Worm (Caenorhabditis elegans): ENCODE results near the gene mix-1.
A peak's percentile ranks its signal among the peaks of the same experiment; 100 is the strongest.

The mix-1 gene

ce11 chrII:10829572-10829971 lies 5.5 kb downstream of the mix-1 start:
- TF ChIP-seq tab-1 (GFP tag; IDR thresholded peaks at IDR 0.05) (no peak), med-1 (GFP tag; optimal IDR thresholded peaks at IDR 0.05; ENCODE audit: insufficient read depth) (no peak), T22C8.4 (GFP tag; IDR thresholded peaks at IDR 0.05) (no peak), ref-1 (GFP tag; conservative IDR thresholded peaks at IDR 0.05) (no peak), klf-2 (GFP tag; conservative IDR thresholded peaks at IDR 0.05) (no peak), flt-1 (GFP tag; IDR thresholded peaks at IDR 0.05) (no peak), ztf-23 (GFP tag; IDR thresholded peaks at IDR 0.05) (no peak), ztf-29 (GFP tag; IDR thresholded peaks at IDR 0.05) (no peak), cog-1 (tag; optimal IDR thresholded peaks at IDR 0.05) (no peak)

ce11 chrII:10834717-10835116 lies 10.7 kb downstream of the mix-1 start:
- TF ChIP-seq ztf-29 (GFP tag; IDR thresholded peaks at IDR 0.05) (no peak), tab-1 (GFP tag; IDR thresholded peaks at IDR 0.05) (no peak), T22C8.4 (GFP tag; IDR thresholded peaks at IDR 0.05) (no peak), med-1 (GFP tag; optimal IDR thresholded peaks at IDR 0.05; ENCODE audit: insufficient read depth) (no peak), flt-1 (GFP tag; IDR thresholded peaks at IDR 0.05) (0 out of 2 replicates have a peak, but pooled peaks have one; percentile 29)

ce11 chrII:10838550-10838949 lies 14.5 kb downstream of the mix-1 start:
- TF ChIP-seq cog-1 (tag; optimal IDR thresholded peaks at IDR 0.05) = no peak
- no peak for TF ChIP-seq flt-1 (GFP tag; IDR thresholded peaks at IDR 0.05)
- TF ChIP-seq med-1 (GFP tag; optimal IDR thresholded peaks at IDR 0.05; ENCODE audit: insufficient read depth) = no peak
- no peak for TF ChIP-seq tab-1 (GFP tag; IDR thresholded peaks at IDR 0.05)

ce11 chrII:10840067-10840466 lies 16.0 kb downstream of the mix-1 start:
- TF ChIP-seq T22C8.4 (GFP tag; IDR thresholded peaks at IDR 0.05) (peak; percentile 93), ztf-23 (GFP tag; IDR thresholded peaks at IDR 0.05) (peak; percentile 92), ztf-29 (GFP tag; IDR thresholded peaks at IDR 0.05) (peak; percentile 87), tab-1 (GFP tag; IDR thresholded peaks at IDR 0.05) (peak; percentile 95), klf-2 (GFP tag; conservative IDR thresholded peaks at IDR 0.05) (peak; percentile 89), med-1 (GFP tag; optimal IDR thresholded peaks at IDR 0.05; ENCODE audit: insufficient read depth) (peak; percentile 69), cog-1 (tag; optimal IDR thresholded peaks at IDR 0.05) (peak; percentile 92), flt-1 (GFP tag; IDR thresholded peaks at IDR 0.05) (peak; percentile 97), ref-1 (GFP tag; conservative IDR thresholded peaks at IDR 0.05) (peak; percentile 98)

ce11 chrII:10843527-10843926 lies 19.5 kb downstream of the mix-1 start, which contains the start of gene M106.8:
Gene M106.8 (minus strand): TSS chrII:10843627.
- TF ChIP-seq tab-1 (GFP tag; IDR thresholded peaks at IDR 0.05) = no peak
- no peak for TF ChIP-seq klf-2 (GFP tag; conservative IDR thresholded peaks at IDR 0.05)
- TF ChIP-seq ref-1 (GFP tag; conservative IDR thresholded peaks at IDR 0.05) = no peak

- TF ChIP-seq ref-1 (GFP tag; conservative IDR thresholded peaks at IDR 0.05) = no peak
- no peak for TF ChIP-seq T22C8.4 (GFP tag; IDR thresholded peaks at IDR 0.05)
- no peak for TF ChIP-seq klf-2 (GFP tag; conservative IDR thresholded peaks at IDR 0.05)
- no peak for TF ChIP-seq cog-1 (tag; optimal IDR thresholded peaks at IDR 0.05)
- TF ChIP-seq ztf-29 (GFP tag; IDR thresholded peaks at IDR 0.05) = no peak
- TF ChIP-seq flt-1 (GFP tag; IDR thresholded peaks at IDR 0.05) = no peak
- TF ChIP-seq med-1 (GFP tag; optimal IDR thresholded peaks at IDR 0.05; ENCODE audit: insufficient read depth) = no peak
- no peak for TF ChIP-seq tab-1 (GFP tag; IDR thresholded peaks at IDR 0.05)
- TF ChIP-seq ztf-23 (GFP tag; IDR thresholded peaks at IDR 0.05) = no peak
Measured at ce11 chrII:10847057-10847456, 23.0 kb downstream of the mix-1 start.

- TF ChIP-seq flt-1 (GFP tag; IDR thresholded peaks at IDR 0.05) (no peak), ztf-29 (GFP tag; IDR thresholded peaks at IDR 0.05) (no peak), ref-1 (GFP tag; conservative IDR thresholded peaks at IDR 0.05) (no peak), med-1 (GFP tag; optimal IDR thresholded peaks at IDR 0.05; ENCODE audit: insufficient read depth) (no peak), T22C8.4 (GFP tag; IDR thresholded peaks at IDR 0.05) (no peak), tab-1 (GFP tag; IDR thresholded peaks at IDR 0.05) (no peak), cog-1 (tag; optimal IDR thresholded peaks at IDR 0.05) (no peak), klf-2 (GFP tag; conservative IDR thresholded peaks at IDR 0.05) (no peak)
Measured at ce11 chrII:10849903-10850302, 25.9 kb downstream of the mix-1 start, which contains the start of gene M106.2. Gene M106.2 (minus strand): TSS chrII:10850003.

ce11 chrII:10851110-10851509 lies 27.1 kb downstream of the mix-1 start:
- TF ChIP-seq ztf-23 (GFP tag; IDR thresholded peaks at IDR 0.05) (no peak), cog-1 (tag; optimal IDR thresholded peaks at IDR 0.05) (peak; percentile 68)

- TF ChIP-seq T22C8.4 (GFP tag; IDR thresholded peaks at IDR 0.05) = no peak
- TF ChIP-seq ref-1 (GFP tag; conservative IDR thresholded peaks at IDR 0.05) = no peak
- TF ChIP-seq flt-1 (GFP tag; IDR thresholded peaks at IDR 0.05) = no peak
- no peak for TF ChIP-seq cog-1 (tag; optimal IDR thresholded peaks at IDR 0.05)
- TF ChIP-seq klf-2 (GFP tag; conservative IDR thresholded peaks at IDR 0.05) = no peak
- no peak for TF ChIP-seq tab-1 (GFP tag; IDR thresholded peaks at IDR 0.05)
- no peak for TF ChIP-seq med-1 (GFP tag; optimal IDR thresholded peaks at IDR 0.05; ENCODE audit: insufficient read depth)
- TF ChIP-seq ztf-29 (GFP tag; IDR thresholded peaks at IDR 0.05) = no peak
- TF ChIP-seq ztf-23 (GFP tag; IDR thresholded peaks at IDR 0.05) = no peak
Measured at ce11 chrII:10852880-10853279, 28.8 kb downstream of the mix-1 start.

ce11 chrII:10857077-10857476 lies 33.0 kb downstream of the mix-1 start, which contains the start of gene M106.7:
Gene M106.7 (minus strand): TSS chrII:10857177.
- no peak for TF ChIP-seq ref-1 (GFP tag; conservative IDR thresholded peaks at IDR 0.05)
- TF ChIP-seq ztf-23 (GFP tag; IDR thresholded peaks at IDR 0.05) = no peak
- no peak for TF ChIP-seq T22C8.4 (GFP tag; IDR thresholded peaks at IDR 0.05)
- no peak for TF ChIP-seq flt-1 (GFP tag; IDR thresholded peaks at IDR 0.05)
- TF ChIP-seq ztf-29 (GFP tag; IDR thresholded peaks at IDR 0.05) = no peak

- TF ChIP-seq cog-1 (tag; optimal IDR thresholded peaks at IDR 0.05) (no peak), klf-2 (GFP tag; conservative IDR thresholded peaks at IDR 0.05) (no peak), ztf-23 (GFP tag; IDR thresholded peaks at IDR 0.05) (no peak), ref-1 (GFP tag; conservative IDR thresholded peaks at IDR 0.05) (no peak), med-1 (GFP tag; optimal IDR thresholded peaks at IDR 0.05; ENCODE audit: insufficient read depth) (no peak), ztf-29 (GFP tag; IDR thresholded peaks at IDR 0.05) (no peak), flt-1 (GFP tag; IDR thresholded peaks at IDR 0.05) (no peak), tab-1 (GFP tag; IDR thresholded peaks at IDR 0.05) (no peak), T22C8.4 (GFP tag; IDR thresholded peaks at IDR 0.05) (no peak)
Measured at ce11 chrII:10859359-10859758, 35.3 kb downstream of the mix-1 start.

Data from whole organism, midembryonic.